Worm (Caenorhabditis elegans) whole organism, mixed stage, embryonic: ENCODE data around the gene rheb-1.
A peak's percentile ranks its signal among the peaks of the same experiment; 100 is the strongest.

Experiments used
- ceh-83 ChIP-seq: fragments of 200-800 bp; sonication (Bioruptor generic); optimal IDR thresholded peaks from 2 replicates; lab custom pipeline; 2018; ENCODE audit warnings: mild to moderate bottlenecking, missing genetic modification characterization, missing compliant biosample characterization
- drap-1 ChIP-seq: fragments of 200-800 bp; sonication (Bioruptor generic); optimal IDR thresholded peaks from 3 replicates; lab custom pipeline; 2018; ENCODE audit warnings: mild to moderate bottlenecking, missing genetic modification characterization, missing compliant biosample characterization
- elt-1 ChIP-seq: sonication (generic microtip); optimal IDR thresholded peaks from 2 replicates; lab custom pipeline; 2017; ENCODE audit warnings: missing genetic modification characterization, mild to moderate bottlenecking, missing compliant biosample characterization, antibody characterized with exemption, moderate library complexity, borderline replicate concordance; ENCODE audit not compliant: insufficient read depth
- lin-13 ChIP-seq: fragments of 150-350 bp; optimal IDR thresholded peaks from 2 replicates; lab custom pipeline; 2014; ENCODE audit warnings: missing biosample characterization, missing genetic modification characterization
- lin-32 ChIP-seq: fragments of 200-800 bp; sonication (Bioruptor generic); optimal IDR thresholded peaks from 2 replicates; lab custom pipeline; 2018; ENCODE audit warnings: mild to moderate bottlenecking, missing genetic modification characterization, missing compliant biosample characterization
- lsy-2 ChIP-seq: fragments of 150-350 bp; optimal IDR thresholded peaks from 2 replicates; lab custom pipeline; 2014; ENCODE audit warnings: missing biosample characterization, missing genetic modification characterization
- mep-1 ChIP-seq: fragments of 150-350 bp; optimal IDR thresholded peaks from 2 replicates; lab custom pipeline; 2017; ENCODE audit warnings: missing biosample characterization, missing genetic modification reagents, missing genetic modification characterization, inconsistent platforms
- nhr-237 ChIP-seq: fragments of 150-350 bp; optimal IDR thresholded peaks from 2 replicates; lab custom pipeline; 2014; ENCODE audit warnings: missing biosample characterization, missing genetic modification characterization
- pha-4 ChIP-seq: fragments of 150-350 bp; optimal IDR thresholded peaks from 2 replicates; lab custom pipeline; 2018; ENCODE audit warnings: missing biosample characterization, missing genetic modification reagents, missing genetic modification characterization
- sem-2 ChIP-seq: fragments of 200-800 bp; sonication (Bioruptor generic); optimal IDR thresholded peaks from 2 replicates; lab custom pipeline; 2018; ENCODE audit warnings: mild to moderate bottlenecking, missing genetic modification characterization, missing compliant biosample characterization
- snpc-4 ChIP-seq: fragments of 150-350 bp; optimal IDR thresholded peaks from 2 replicates; lab custom pipeline; 2014; ENCODE audit warnings: missing biosample characterization, missing genetic modification characterization
- unc-39 ChIP-seq: fragments of 150-350 bp; optimal IDR thresholded peaks from 2 replicates; lab custom pipeline; 2014; ENCODE audit warnings: missing biosample characterization, missing genetic modification characterization
- unc-62 ChIP-seq: fragments of 150-350 bp; optimal IDR thresholded peaks from 2 replicates; lab custom pipeline; 2014; ENCODE audit warnings: missing biosample characterization, missing genetic modification reagents, missing genetic modification characterization
- ztf-11 ChIP-seq: fragments of 150-350 bp; optimal IDR thresholded peaks from 2 replicates; lab custom pipeline; 2014; ENCODE audit warnings: missing biosample characterization, missing genetic modification characterization

- no peak for TF ChIP-seq ztf-11 (tag; lab: Kevin White, UChicago)
- peak; percentile 7 for TF ChIP-seq nhr-237 (tag; lab: Kevin White, UChicago)
- TF ChIP-seq lin-13: peak; percentile 40
- TF ChIP-seq elt-1 (tag; lab: Kevin White, UChicago): no peak
- TF ChIP-seq ceh-83 (GFP tag; lab: Kevin White, UChicago): no peak
- no peak for TF ChIP-seq unc-39 (tag; lab: Kevin White, UChicago)
- no peak for TF ChIP-seq snpc-4 (tag; lab: Kevin White, UChicago)
- TF ChIP-seq drap-1: peak; percentile 28
- TF ChIP-seq unc-62 (GFP tag; lab: Kevin White, UChicago): peak; percentile 30
- TF ChIP-seq lin-32 (GFP tag; lab: Kevin White, UChicago): no peak
- peak; percentile 79 for TF ChIP-seq mep-1 (tag; lab: Kevin White, UChicago)
- TF ChIP-seq lsy-2: peak; percentile 96
- TF ChIP-seq pha-4 (tag; lab: Kevin White, UChicago): peak; percentile 81
- no peak for TF ChIP-seq sem-2 (GFP tag; lab: Kevin White, UChicago)
These were observed at the start of gene rheb-1, which contains the start of gene spk-1 for ce11 chrIII:9455980-9456658.
